Fruit fly (Drosophila melanogaster) Kc167 (cell line): ENCODE measurements around the gene CG16965.

Experiments used
- Sin3A ChIP-seq: fragments of >200 bp; optimal IDR thresholded peaks from 2 replicates; lab custom pipeline; 2018; ENCODE audit warnings: missing external identifiers
- insv ChIP-seq: fragments of >200 bp; optimal IDR thresholded peaks from 3 replicates; lab custom pipeline; 2018; ENCODE audit warnings: missing external identifiers
- psq ChIP-seq: fragments of >200 bp; optimal IDR thresholded peaks from 2 replicates; lab custom pipeline; 2017; ENCODE audit warnings: missing external identifiers
- ttk ChIP-seq: sonication (Bioruptor generic); optimal IDR thresholded peaks from 2 replicates; lab custom pipeline; 2017; ENCODE audit warnings: missing external identifiers

dm6 chr2L:11976955-11977354, 4.4 kb upstream of the CG16965 start:
- TF ChIP-seq psq (lab: Kevin White, UChicago) (no peak), insv (lab: Kevin White, UChicago) (no peak), ttk (lab: Kevin White, UChicago) (no peak), Sin3A (no peak)
